Worm (Caenorhabditis elegans): ENCODE data around the gene srh-20.

DNA sequence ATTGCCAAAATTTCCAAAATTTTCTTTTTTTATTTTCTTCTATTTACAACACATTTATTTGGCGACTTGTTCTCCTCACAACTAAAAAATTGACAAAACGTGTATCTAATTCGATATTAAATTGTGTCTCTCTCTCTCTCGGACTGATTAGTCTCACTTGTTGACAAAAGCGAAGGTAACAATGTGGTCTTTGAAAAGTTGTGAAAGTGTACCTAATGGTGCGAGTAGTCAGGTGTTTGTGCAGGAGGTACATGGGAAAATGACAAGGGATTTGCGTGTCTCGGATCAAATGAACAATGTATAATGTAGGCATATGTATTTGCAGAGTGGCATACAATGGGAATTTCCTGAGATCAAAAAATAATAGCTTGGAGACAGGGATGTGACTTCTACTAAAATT lies 44.8 kb downstream of the srh-20 start:
- TF ChIP-seq F22D6.2 (tag; optimal IDR thresholded peaks at IDR 0.05) (no peak), F10E7.11 (tag; optimal IDR thresholded peaks at IDR 0.05) (no peak), pha-4 (tag; optimal IDR thresholded peaks at IDR 0.05) (no peak), hsf-1 (GFP tag; IDR thresholded peaks at IDR 0.05) (no peak), ama-1 (optimal IDR thresholded peaks at IDR 0.05) (no peak), ama-1 (GFP tag; optimal IDR thresholded peaks at IDR 0.05) (no peak), B0261.1 (tag; optimal IDR thresholded peaks at IDR 0.05) (no peak), K12H6.12 (tag; optimal IDR thresholded peaks at IDR 0.05) (no peak), Y95B8A.8 (GFP tag; IDR thresholded peaks at IDR 0.05) (no peak), nhr-90 (tag; optimal IDR thresholded peaks at IDR 0.05) (no peak), atf-7 (tag; optimal IDR thresholded peaks at IDR 0.05) (no peak), K11D2.4 (GFP tag; IDR thresholded peaks at IDR 0.05) (no peak), ceh-100 (GFP tag; IDR thresholded peaks at IDR 0.05) (no peak)

Data from whole organism, young adult.